Fruit fly (Drosophila melanogaster) whole organism, embryonic: Measurements from ENCODE around the gene Cpr65Au.

ENCODE experiments used
- CG10543 ChIP-seq: fragments of 200-800 bp; sonication (Bioruptor generic); optimal IDR thresholded peaks from 3 replicates; lab custom pipeline; 2017; ENCODE audit warnings: missing biosample characterization, mild to moderate bottlenecking, missing genetic modification characterization, moderate library complexity
- CG10959 ChIP-seq: fragments of 200-800 bp; sonication (Bioruptor generic); IDR thresholded peaks from 2 replicates; pipeline ENCODE4 v1.3.6; 2022; ENCODE audit warnings: missing biosample characterization, missing genetic modification characterization
- CG11398 ChIP-seq: fragments of 200-800 bp; sonication (Bioruptor generic); optimal IDR thresholded peaks from 2 replicates; lab custom pipeline; 2016; ENCODE audit warnings: missing biosample characterization, missing genetic modification characterization
- CG12769 ChIP-seq: fragments of 200-800 bp; sonication (Bioruptor generic); optimal IDR thresholded peaks from 2 replicates; lab custom pipeline; 2019; ENCODE audit warnings: missing biosample characterization, mild to moderate bottlenecking, missing genetic modification characterization, moderate library complexity
- CG14014 ChIP-seq: fragments of 200-800 bp; sonication (Bioruptor generic); IDR thresholded peaks from 2 replicates; pipeline ENCODE4 v1.3.6; 2022; ENCODE audit warnings: missing biosample characterization, missing genetic modification characterization
- CG1529 ChIP-seq: fragments of 200-800 bp; sonication (Bioruptor generic); optimal IDR thresholded peaks from 3 replicates; lab custom pipeline; 2018; ENCODE audit warnings: missing biosample characterization, missing genetic modification characterization
- CG1603 ChIP-seq: fragments of 200-800 bp; sonication (Bioruptor generic); optimal IDR thresholded peaks from 2 replicates; lab custom pipeline; 2019; ENCODE audit warnings: missing biosample characterization, mild to moderate bottlenecking, missing genetic modification characterization, moderate library complexity
- CG17359 ChIP-seq: fragments of 200-800 bp; sonication (Bioruptor generic); optimal IDR thresholded peaks from 3 replicates; lab custom pipeline; 2018; ENCODE audit warnings: missing biosample characterization, mild to moderate bottlenecking, missing genetic modification characterization, moderate library complexity
- CG17568 ChIP-seq: fragments of 200-800 bp; sonication (Bioruptor generic); optimal IDR thresholded peaks from 2 replicates; lab custom pipeline; 2018; ENCODE audit warnings: missing biosample characterization, mild to moderate bottlenecking, missing genetic modification characterization, moderate library complexity
- CG18476 ChIP-seq: fragments of 200-800 bp; sonication (Bioruptor generic); optimal IDR thresholded peaks from 2 replicates; lab custom pipeline; 2016; ENCODE audit warnings: missing biosample characterization, mild to moderate bottlenecking, missing genetic modification characterization
- CG2678 ChIP-seq: fragments of 200-800 bp; sonication (Bioruptor generic); optimal IDR thresholded peaks from 3 replicates; lab custom pipeline; 2019; ENCODE audit warnings: missing biosample characterization, mild to moderate bottlenecking, missing genetic modification characterization, moderate library complexity
- CG2875 ChIP-seq: fragments of 200-800 bp; sonication (Bioruptor generic); optimal IDR thresholded peaks from 2 replicates; lab custom pipeline; 2017; ENCODE audit warnings: missing biosample characterization, mild to moderate bottlenecking, missing genetic modification characterization, missing genetic modification reagents
- CG32532 ChIP-seq: fragments of 200-800 bp; sonication (Bioruptor generic); IDR thresholded peaks from 2 replicates; pipeline ENCODE4 v1.3.6; 2022; ENCODE audit warnings: missing biosample characterization, missing genetic modification characterization
- CG33557 ChIP-seq: fragments of 200-800 bp; sonication (Bioruptor generic); optimal IDR thresholded peaks from 2 replicates; lab custom pipeline; 2019; ENCODE audit warnings: missing biosample characterization, mild to moderate bottlenecking, missing genetic modification characterization, moderate library complexity
- CG6689 ChIP-seq: fragments of 200-800 bp; sonication (Bioruptor generic); IDR thresholded peaks from 2 replicates; pipeline ENCODE4 v1.3.6; 2022; ENCODE audit warnings: missing biosample characterization, missing genetic modification characterization
- CG7357 ChIP-seq: fragments of 200-800 bp; sonication (Bioruptor generic); IDR thresholded peaks from 3 replicates; pipeline ENCODE4 v1.3.6; 2022; ENCODE audit warnings: missing biosample characterization, missing genetic modification characterization
- CG8089 ChIP-seq: fragments of 200-800 bp; sonication (Bioruptor generic); optimal IDR thresholded peaks from 3 replicates; lab custom pipeline; 2016; ENCODE audit warnings: missing biosample characterization, missing genetic modification characterization
- CG8290 ChIP-seq, 3 experiments: fragments of 200-800 bp; sonication (Bioruptor generic); optimal IDR thresholded peaks; 2 replicates each; lab custom pipeline; 2016 to 2019; ENCODE audit warnings: missing biosample characterization in 3 of 3, missing genetic modification characterization in 3 of 3, mild to moderate bottlenecking in 2 of 3, moderate library complexity in 1 of 3
- D ChIP-seq, 2 experiments: fragments of 200-800 bp in 1 of 2; fragments of >200 bp in 1 of 2; sonication (Bioruptor generic) in 1 of 2; optimal IDR thresholded peaks; 2 replicates in 1 of 2; 3 replicates in 1 of 2; lab custom pipeline; 2017; ENCODE audit warnings: mild to moderate bottlenecking in 1 of 2, missing biosample characterization in 1 of 2, missing genetic modification characterization in 1 of 2, missing genetic modification reagents in 1 of 2
- D19A ChIP-seq: fragments of 200-800 bp; optimal IDR thresholded peaks from 3 replicates; lab custom pipeline; 2019; ENCODE audit warnings: missing biosample characterization, mild to moderate bottlenecking, missing genetic modification characterization, moderate library complexity
- Dad ChIP-seq: fragments of 200-800 bp; sonication (Bioruptor generic); optimal IDR thresholded peaks from 3 replicates; lab custom pipeline; 2016; ENCODE audit warnings: missing biosample characterization, missing genetic modification characterization
- Deaf1 ChIP-seq: fragments of 200-800 bp; optimal IDR thresholded peaks from 3 replicates; lab custom pipeline; 2019; ENCODE audit warnings: missing biosample characterization, mild to moderate bottlenecking, missing genetic modification characterization, moderate library complexity
- Doc2 ChIP-seq: fragments of 200-800 bp; sonication (Bioruptor generic); IDR thresholded peaks from 2 replicates; pipeline ENCODE4 v1.3.6; 2022; ENCODE audit warnings: missing biosample characterization, missing genetic modification characterization
- Elba2 ChIP-seq: fragments of 200-800 bp; sonication (Bioruptor generic); optimal IDR thresholded peaks from 3 replicates; lab custom pipeline; 2016; ENCODE audit warnings: missing biosample characterization, missing genetic modification characterization
- Fer1 ChIP-seq: fragments of 200-800 bp; sonication (Bioruptor generic); optimal IDR thresholded peaks from 2 replicates; lab custom pipeline; 2017; ENCODE audit warnings: missing biosample characterization, mild to moderate bottlenecking, missing genetic modification characterization
- Fer3 ChIP-seq: fragments of 200-800 bp; sonication (Bioruptor generic); optimal IDR thresholded peaks from 2 replicates; lab custom pipeline; 2018; ENCODE audit warnings: missing biosample characterization, mild to moderate bottlenecking, missing genetic modification characterization, moderate library complexity
- Gsc ChIP-seq: fragments of 200-800 bp; sonication (Bioruptor generic); IDR thresholded peaks from 2 replicates; pipeline ENCODE4 v1.3.6; 2022; ENCODE audit warnings: missing biosample characterization, missing genetic modification characterization
- Gug ChIP-seq: fragments of 200-800 bp; sonication (Bioruptor generic); IDR thresholded peaks from 4 replicates; pipeline ENCODE4 v1.3.6; 2022; ENCODE audit warnings: missing biosample characterization, missing genetic modification characterization
- HmgZ ChIP-seq: fragments of 200-800 bp; sonication (Bioruptor generic); optimal IDR thresholded peaks from 2 replicates; lab custom pipeline; 2018; ENCODE audit warnings: missing biosample characterization, mild to moderate bottlenecking, missing genetic modification characterization
- Kr ChIP-seq: fragments of 200-800 bp; sonication (Bioruptor generic); optimal IDR thresholded peaks from 2 replicates; lab custom pipeline; 2017; ENCODE audit warnings: missing biosample characterization, mild to moderate bottlenecking, missing genetic modification characterization
- Mad ChIP-seq: fragments of 200-800 bp; sonication (Bioruptor generic); optimal IDR thresholded peaks from 2 replicates; lab custom pipeline; 2016; ENCODE audit warnings: missing biosample characterization, missing genetic modification characterization
- ara ChIP-seq: fragments of 200-800 bp; sonication (Bioruptor generic); IDR thresholded peaks from 2 replicates; pipeline ENCODE4 v1.3.6; 2022; ENCODE audit warnings: missing biosample characterization, missing genetic modification characterization
- ase ChIP-seq: fragments of 200-800 bp; sonication (Bioruptor generic); IDR thresholded peaks from 3 replicates; pipeline ENCODE4 v1.3.6; 2022; ENCODE audit warnings: missing biosample characterization, missing genetic modification characterization
- cad ChIP-seq: fragments of >200 bp; optimal IDR thresholded peaks from 2 replicates; lab custom pipeline; 2017; ENCODE audit warnings: missing biosample characterization, missing genetic modification characterization
- caup ChIP-seq: fragments of 200-800 bp; sonication (Bioruptor generic); optimal IDR thresholded peaks from 3 replicates; lab custom pipeline; 2017; ENCODE audit warnings: missing biosample characterization, mild to moderate bottlenecking, missing genetic modification characterization, moderate library complexity; ENCODE audit not compliant: severe bottlenecking
- chif ChIP-seq, 2 experiments: fragments of 200-800 bp; sonication (Bioruptor generic); optimal IDR thresholded peaks; 3 replicates each; lab custom pipeline; 2016; ENCODE audit warnings: missing biosample characterization in 2 of 2, missing genetic modification characterization in 2 of 2
- ci ChIP-seq: fragments of 200-800 bp; sonication (Bioruptor generic); IDR thresholded peaks from 3 replicates; pipeline ENCODE4 v1.3.6; 2022; ENCODE audit warnings: missing biosample characterization, missing genetic modification characterization
- disco-r ChIP-seq: fragments of 200-800 bp; sonication (Bioruptor generic); optimal IDR thresholded peaks from 2 replicates; lab custom pipeline; 2016; ENCODE audit warnings: missing biosample characterization, missing genetic modification characterization
- ewg ChIP-seq: fragments of 200-800 bp; sonication (Bioruptor generic); optimal IDR thresholded peaks from 3 replicates; lab custom pipeline; 2017; ENCODE audit warnings: mild to moderate bottlenecking, missing biosample characterization, missing genetic modification reagents, missing genetic modification characterization
- grau ChIP-seq: fragments of 200-800 bp; optimal IDR thresholded peaks from 3 replicates; lab custom pipeline; 2019; ENCODE audit warnings: missing biosample characterization, mild to moderate bottlenecking, missing genetic modification characterization, moderate library complexity
- klu ChIP-seq: fragments of 200-800 bp; sonication (Bioruptor generic); IDR thresholded peaks from 2 replicates; pipeline ENCODE4 v1.3.6; 2022; ENCODE audit warnings: missing biosample characterization, missing genetic modification characterization
- mirr ChIP-seq: fragments of 200-800 bp; sonication (Bioruptor generic); optimal IDR thresholded peaks from 3 replicates; lab custom pipeline; 2018; ENCODE audit warnings: missing biosample characterization, mild to moderate bottlenecking, missing genetic modification characterization
- pb ChIP-seq: fragments of 200-800 bp; sonication (Bioruptor generic); optimal IDR thresholded peaks from 3 replicates; lab custom pipeline; 2016; ENCODE audit warnings: missing biosample characterization, missing genetic modification characterization
- salm ChIP-seq: fragments of 200-800 bp; sonication (Bioruptor generic); optimal IDR thresholded peaks from 2 replicates; lab custom pipeline; 2018; ENCODE audit warnings: missing biosample characterization, mild to moderate bottlenecking, missing genetic modification characterization
- sr ChIP-seq: fragments of 200-800 bp; sonication (Bioruptor generic); IDR thresholded peaks from 3 replicates; pipeline ENCODE4 v1.3.6; 2022; ENCODE audit warnings: missing biosample characterization, missing genetic modification characterization
- usp ChIP-seq: fragments of >200 bp; optimal IDR thresholded peaks from 2 replicates; lab custom pipeline; 2017; ENCODE audit warnings: missing biosample characterization, missing genetic modification characterization
- vvl ChIP-seq: fragments of 200-800 bp; sonication (Bioruptor generic); IDR thresholded peaks from 2 replicates; pipeline ENCODE4 v1.3.6; 2022; ENCODE audit warnings: missing biosample characterization, missing genetic modification characterization
- zf30C ChIP-seq: fragments of 200-800 bp; sonication (Bioruptor generic); optimal IDR thresholded peaks from 3 replicates; lab custom pipeline; 2018; ENCODE audit warnings: missing biosample characterization, mild to moderate bottlenecking, missing genetic modification characterization

Cpr65Au gene

DNA sequence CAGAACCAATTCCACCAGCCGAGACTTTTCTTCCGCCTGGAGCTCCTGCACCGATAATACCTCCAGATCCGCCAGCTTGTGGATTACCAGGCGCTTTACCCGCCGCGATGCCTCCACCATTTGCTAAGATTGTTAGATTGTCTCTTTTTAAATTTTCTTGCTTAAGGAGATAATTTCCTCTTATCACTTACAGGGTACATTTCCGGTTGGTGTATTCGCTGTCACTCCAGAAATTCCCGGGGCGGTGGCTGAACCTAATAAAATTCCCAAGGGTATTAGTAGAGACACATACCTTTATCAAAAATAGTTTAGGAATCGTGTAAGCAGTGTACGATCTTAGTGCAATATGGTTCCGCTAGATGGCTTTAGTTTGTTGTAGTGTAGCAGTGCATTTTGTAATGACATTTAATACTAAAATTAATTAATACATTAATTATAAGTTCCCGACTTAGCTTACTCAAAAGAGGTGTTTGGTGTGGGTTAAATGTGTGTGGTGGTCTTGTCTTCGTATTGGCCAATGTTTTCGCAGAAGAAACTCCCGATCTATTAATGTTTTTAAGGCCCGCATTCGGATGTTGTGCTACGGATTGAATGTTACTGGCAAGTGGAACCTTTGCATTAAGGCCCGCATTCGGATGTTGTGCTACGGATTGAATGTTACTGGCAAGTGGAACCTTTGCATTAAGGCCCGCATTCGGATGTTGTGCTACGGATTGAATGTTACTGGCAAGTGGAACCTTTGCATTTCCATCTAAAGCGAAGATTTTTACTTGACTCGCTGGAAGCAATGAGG, 7.1 kb downstream of the Cpr65Au start (continued):
- peak; percentile 77 for TF ChIP-seq CG17359 (tag; lab: Kevin White, UChicago)
- peak; percentile 65 for TF ChIP-seq disco-r (GFP tag; lab: Kevin White, UChicago)
- no peak for TF ChIP-seq zf30C (GFP tag; lab: Kevin White, UChicago)
- peak; percentile 8 to 62 for TF ChIP-seq chif (GFP tag; optimal IDR thresholded peaks at IDR 0.05; lab: Kevin White, UChicago)
- TF ChIP-seq salm (tag; lab: Kevin White, UChicago) = peak; percentile 54
- TF ChIP-seq Fer3 (tag; lab: Kevin White, UChicago) = peak; percentile 75
- peak; percentile 8 for TF ChIP-seq CG18476 (GFP tag; lab: Kevin White, UChicago)
- TF ChIP-seq CG33557 (GFP tag; lab: Kevin White, UChicago) = peak; percentile 50
- TF ChIP-seq CG8290 (GFP tag; optimal IDR thresholded peaks at IDR 0.05; lab: Kevin White, UChicago) = peak; percentile 66
- peak; percentile 24 to 83 for TF ChIP-seq CG8290 (tag; optimal IDR thresholded peaks at IDR 0.05; lab: Kevin White, UChicago)
- TF ChIP-seq vvl (GFP tag; lab: Robert Waterston, UW) = peak; percentile 96
- TF ChIP-seq CG10959 (GFP tag; lab: Robert Waterston, UW) = peak; percentile 69; the same call in 1 of the 2 replicates
- no peak for TF ChIP-seq CG2678 (tag; lab: Kevin White, UChicago)
- no peak for TF ChIP-seq usp (GFP tag; lab: Kevin White, UChicago)
- TF ChIP-seq CG10543 (GFP tag; lab: Kevin White, UChicago) = peak; percentile 59
- TF ChIP-seq mirr (GFP tag; lab: Kevin White, UChicago) = peak; percentile 84
- TF ChIP-seq Kr (GFP tag; lab: Kevin White, UChicago) = no peak
- TF ChIP-seq CG2875 (GFP tag; lab: Kevin White, UChicago) = peak; percentile 84
- TF ChIP-seq CG1529 (GFP tag; lab: Kevin White, UChicago) = peak; percentile 46
- peak; percentile 70; the same call in 1 of the 2 replicates for TF ChIP-seq CG14014
- peak; percentile 66 for TF ChIP-seq CG6689 (GFP tag; lab: Robert Waterston, UW)
- TF ChIP-seq Fer1 (GFP tag; lab: Kevin White, UChicago) = peak; percentile 89
- peak; percentile 98 for TF ChIP-seq ci (GFP tag; lab: Robert Waterston, UW)
- TF ChIP-seq ewg = peak; percentile 49
- peak; percentile 81 for TF ChIP-seq Dad (GFP tag; lab: Kevin White, UChicago)
- peak; percentile 79 for TF ChIP-seq ase
- TF ChIP-seq CG8089 (GFP tag; lab: Kevin White, UChicago) = peak; percentile 59
- TF ChIP-seq CG32532 = peak; percentile 86
- TF ChIP-seq sr = peak; percentile 93
- TF ChIP-seq klu = peak; percentile 53; the same call in 1 of the 2 replicates
- peak; percentile 52 for TF ChIP-seq Elba2 (GFP tag; lab: Kevin White, UChicago)
- TF ChIP-seq CG11398 (GFP tag; lab: Kevin White, UChicago) = peak; percentile 55
- TF ChIP-seq caup (GFP tag; lab: Kevin White, UChicago) = peak; percentile 94
- TF ChIP-seq Gsc = no peak
- TF ChIP-seq D19A (tag; lab: Kevin White, UChicago) = peak; percentile 24
- TF ChIP-seq Mad = peak; percentile 27
- no peak for TF ChIP-seq D (optimal IDR thresholded peaks at IDR 0.05; lab: Kevin White, UChicago)
- peak; percentile 76 for TF ChIP-seq D (GFP tag; optimal IDR thresholded peaks at IDR 0.05; lab: Kevin White, UChicago)
- TF ChIP-seq Deaf1 = peak; percentile 3
- TF ChIP-seq CG12769 = peak; percentile 88
- TF ChIP-seq pb (GFP tag; lab: Kevin White, UChicago) = peak; percentile 84
- peak; percentile 79 for TF ChIP-seq CG1603 (tag; lab: Kevin White, UChicago)
- peak; percentile 83 for TF ChIP-seq ara (GFP tag; lab: Robert Waterston, UW)
- TF ChIP-seq HmgZ (tag; lab: Kevin White, UChicago) = peak; percentile 38
- peak; percentile 79 for TF ChIP-seq CG17568
- TF ChIP-seq grau (tag; lab: Kevin White, UChicago) = peak; percentile 52
- peak; percentile 20; the same call in 1 of the 4 replicates for TF ChIP-seq Gug
- no peak for TF ChIP-seq cad (GFP tag; lab: Kevin White, UChicago)
- peak; percentile 88 for TF ChIP-seq CG7357
- TF ChIP-seq Doc2 (GFP tag; lab: Robert Waterston, UW) = no peak
